Fruit fly (Drosophila melanogaster): Measurements from ENCODE around the gene CG14315.
A peak's percentile ranks its signal among the peaks of the same experiment; 100 is the strongest.

CG14315 gene

dm6 chr3R:18196991-18197801, 38.7 kb downstream of the CG14315 start (continued):
- TF ChIP-seq Xrp1 (GFP tag; IDR thresholded peaks at IDR 0.05): no peak
- no peak for TF ChIP-seq pfk (GFP tag; optimal IDR thresholded peaks at IDR 0.05)
- no peak for TF ChIP-seq zf30C (GFP tag; optimal IDR thresholded peaks at IDR 0.05)
- TF ChIP-seq CG1233 (GFP tag; optimal IDR thresholded peaks at IDR 0.05): peak; percentile 73
- TF ChIP-seq Ets97D (GFP tag; optimal IDR thresholded peaks at IDR 0.05): no peak
- TF ChIP-seq tx (GFP tag; optimal IDR thresholded peaks at IDR 0.05): peak; percentile 42
- TF ChIP-seq stwl (tag; optimal IDR thresholded peaks at IDR 0.05): no peak
- TF ChIP-seq sim (GFP tag; IDR thresholded peaks at IDR 0.05): no peak
- TF ChIP-seq CG8359 (GFP tag; optimal IDR thresholded peaks at IDR 0.05; ENCODE audit: borderline replicate concordance): no peak
- no peak for TF ChIP-seq trh (GFP tag; optimal IDR thresholded peaks at IDR 0.05)
- no peak for TF ChIP-seq CG4820 (GFP tag; optimal IDR thresholded peaks at IDR 0.05)
- TF ChIP-seq Gug (GFP tag; IDR thresholded peaks at IDR 0.05): no peak
- TF ChIP-seq CG1603 (tag; optimal IDR thresholded peaks at IDR 0.05): peak; percentile 28
- TF ChIP-seq CG14965 (GFP tag; optimal IDR thresholded peaks at IDR 0.05; ENCODE audit: borderline replicate concordance): no peak
- TF ChIP-seq CG9609 (GFP tag; optimal IDR thresholded peaks at IDR 0.05): peak; percentile 14
- TF ChIP-seq CG18011 (GFP tag; optimal IDR thresholded peaks at IDR 0.05): no peak
- TF ChIP-seq toy (GFP tag; IDR thresholded peaks at IDR 0.05): no peak
- no peak for TF ChIP-seq dimm (GFP tag; IDR thresholded peaks at IDR 0.05)
- TF ChIP-seq gfzf (GFP tag; optimal IDR thresholded peaks at IDR 0.05): no peak
- TF ChIP-seq CG4730 (GFP tag; IDR thresholded peaks at IDR 0.05): no peak
- TF ChIP-seq lov (optimal IDR thresholded peaks at IDR 0.05): no peak
- no peak for TF ChIP-seq lov (GFP tag; IDR thresholded peaks at IDR 0.05)
- TF ChIP-seq CG9727 (GFP tag; optimal IDR thresholded peaks at IDR 0.05): peak; percentile 80
- no peak for TF ChIP-seq Sin3A (optimal IDR thresholded peaks at IDR 0.05)
- TF ChIP-seq CG5180 (GFP tag; optimal IDR thresholded peaks at IDR 0.05): no peak
- no peak for TF ChIP-seq Ada2b (GFP tag; IDR thresholded peaks at IDR 0.05)
- peak; percentile 36 for TF ChIP-seq CG6654 (GFP tag; optimal IDR thresholded peaks at IDR 0.05)
- no peak for TF ChIP-seq CG8765 (GFP tag; IDR thresholded peaks at IDR 0.05)
- no peak for TF ChIP-seq gcm2 (GFP tag; optimal IDR thresholded peaks at IDR 0.05)
- TF ChIP-seq ash1 (GFP tag; optimal IDR thresholded peaks at IDR 0.05): no peak
- no peak for TF ChIP-seq Abd-B (GFP tag; optimal IDR thresholded peaks at IDR 0.05)
- no peak for TF ChIP-seq CG31224 (GFP tag; IDR thresholded peaks at IDR 0.05)
- peak; percentile 25 to 28 for TF ChIP-seq dpn (GFP tag; optimal IDR thresholded peaks at IDR 0.05)
- peak; percentile 76 for TF ChIP-seq grau (tag; optimal IDR thresholded peaks at IDR 0.05)
- TF ChIP-seq Hey (tag; optimal IDR thresholded peaks at IDR 0.05): no peak
- TF ChIP-seq CG11398 (GFP tag; optimal IDR thresholded peaks at IDR 0.05): no peak
- peak; percentile 19 for TF ChIP-seq Six4 (GFP tag; optimal IDR thresholded peaks at IDR 0.05)
- peak; percentile 57 for TF ChIP-seq CG10274 (GFP tag; optimal IDR thresholded peaks at IDR 0.05)
- TF ChIP-seq dmrt99B (tag; optimal IDR thresholded peaks at IDR 0.05): peak; percentile 74
- no peak for TF ChIP-seq CG10321 (GFP tag; IDR thresholded peaks at IDR 0.05)
- TF ChIP-seq CG17568 (GFP tag; optimal IDR thresholded peaks at IDR 0.05): no peak
- TF ChIP-seq CG6175 (GFP tag; IDR thresholded peaks at IDR 0.05): no peak
- no peak for TF ChIP-seq nerfin-2 (GFP tag; IDR thresholded peaks at IDR 0.05; ENCODE audit: partially characterized antibody)
- no peak for TF ChIP-seq crc (GFP tag; optimal IDR thresholded peaks at IDR 0.05)
- TF ChIP-seq so (GFP tag; IDR thresholded peaks at IDR 0.05): no peak
- no peak for TF ChIP-seq Taf1 (GFP tag; IDR thresholded peaks at IDR 0.05)
- no peak for TF ChIP-seq h (optimal IDR thresholded peaks at IDR 0.05)
- TF ChIP-seq lab (GFP tag; optimal IDR thresholded peaks at IDR 0.05): peak; percentile 48
- peak in 1 of 2 experiments; percentile 10 for TF ChIP-seq Hr78 (GFP tag; optimal IDR thresholded peaks at IDR 0.05)
- TF ChIP-seq jigr1 (GFP tag; IDR thresholded peaks at IDR 0.05): no peak
- no peak for TF ChIP-seq dan (GFP tag; IDR thresholded peaks at IDR 0.05)

All from whole organism, embryonic.